Fruit fly (Drosophila melanogaster): ENCODE data around the gene CG9777.

Gene CG9777

DNA sequence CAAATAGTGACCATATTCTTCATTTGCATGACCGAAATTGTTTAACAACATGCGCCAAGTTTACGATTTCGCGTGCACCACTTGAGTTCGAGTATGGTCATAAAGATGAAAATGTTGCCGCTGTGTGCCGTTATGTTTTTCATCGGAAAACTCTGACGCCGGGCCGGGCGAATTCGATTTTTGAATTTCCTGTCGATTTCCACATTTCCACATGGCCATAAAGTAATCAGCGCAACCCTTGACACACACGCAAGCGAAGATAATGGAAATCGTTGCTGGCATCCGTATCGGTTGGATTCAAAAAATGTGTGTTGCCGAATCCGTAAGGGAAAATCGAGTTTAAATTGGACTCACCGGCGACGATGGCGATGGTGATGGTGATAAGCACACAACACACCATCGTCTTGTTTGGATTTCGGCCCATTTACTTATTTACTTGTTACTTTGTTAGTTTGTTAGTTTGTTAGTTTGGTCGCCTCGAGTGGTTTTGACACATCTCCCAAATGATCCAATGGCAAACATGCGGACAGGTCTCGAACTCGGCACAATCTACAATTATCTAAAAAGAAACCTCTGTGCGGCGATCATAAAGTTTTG, 12.6 kb upstream of the CG9777 start (continued):
- no peak for TF ChIP-seq Mrtf (GFP tag; IDR thresholded peaks at IDR 0.05)
- no peak for TF ChIP-seq ap (GFP tag; IDR thresholded peaks at IDR 0.05)
- TF ChIP-seq CG1602 (GFP tag; optimal IDR thresholded peaks at IDR 0.05) = peak; percentile 26
- TF ChIP-seq BEAF-32 (GFP tag; optimal IDR thresholded peaks at IDR 0.05) = no peak
- no peak for TF ChIP-seq Usf (GFP tag; optimal IDR thresholded peaks at IDR 0.05)
- no peak for TF ChIP-seq Dp (GFP tag; optimal IDR thresholded peaks at IDR 0.05)
- TF ChIP-seq Trl (optimal IDR thresholded peaks at IDR 0.05) = no peak
- TF ChIP-seq Trl (GFP tag; optimal IDR thresholded peaks at IDR 0.05) = no peak
- no peak for TF ChIP-seq Ptx1 (GFP tag; IDR thresholded peaks at IDR 0.05)
- TF ChIP-seq CG2712 (tag; optimal IDR thresholded peaks at IDR 0.05) = peak; percentile 41
- peak; percentile 71 for TF ChIP-seq CG10209 (GFP tag; optimal IDR thresholded peaks at IDR 0.05)
- peak; percentile 2 for TF ChIP-seq stwl (tag; optimal IDR thresholded peaks at IDR 0.05)
- TF ChIP-seq Oli (tag; optimal IDR thresholded peaks at IDR 0.05) = no peak
- peak; percentile 41 for TF ChIP-seq D19A (tag; optimal IDR thresholded peaks at IDR 0.05)
- TF ChIP-seq Awh (GFP tag; IDR thresholded peaks at IDR 0.05) = peak; percentile 75
- peak; percentile 29; the same call in 1 of the 2 replicates for TF ChIP-seq E2f2 (GFP tag; IDR thresholded peaks at IDR 0.05)
- TF ChIP-seq abd-A (tag; optimal IDR thresholded peaks at IDR 0.05) = no peak
- no peak for TF ChIP-seq NfI (GFP tag; optimal IDR thresholded peaks at IDR 0.05)
- TF ChIP-seq CG6791 (GFP tag; IDR thresholded peaks at IDR 0.05; ENCODE audit: partially characterized antibody) = no peak
- TF ChIP-seq eyg (GFP tag; optimal IDR thresholded peaks at IDR 0.05) = no peak
- TF ChIP-seq lov (optimal IDR thresholded peaks at IDR 0.05) = no peak
- TF ChIP-seq lov (GFP tag; IDR thresholded peaks at IDR 0.05) = no peak
- no peak for TF ChIP-seq jing (GFP tag; optimal IDR thresholded peaks at IDR 0.05)
- TF ChIP-seq E2f1 (GFP tag; IDR thresholded peaks at IDR 0.05) = no peak
- TF ChIP-seq CG2116 (GFP tag; optimal IDR thresholded peaks at IDR 0.05) = peak; percentile 39
- no peak for TF ChIP-seq CG3281 (GFP tag; optimal IDR thresholded peaks at IDR 0.05)
- no peak for TF ChIP-seq bowl (GFP tag; IDR thresholded peaks at IDR 0.05)
- no peak for TF ChIP-seq CG2129 (GFP tag; IDR thresholded peaks at IDR 0.05; ENCODE audit: partially characterized antibody)
- no peak for TF ChIP-seq CG10267 (tag; optimal IDR thresholded peaks at IDR 0.05)
- TF ChIP-seq CG16813 (GFP tag; IDR thresholded peaks at IDR 0.05; ENCODE audit: partially characterized antibody) = no peak
- no peak for TF ChIP-seq CG8478 (optimal IDR thresholded peaks at IDR 0.05)
- TF ChIP-seq gt (GFP tag; IDR thresholded peaks at IDR 0.05) = no peak
- no peak for TF ChIP-seq disco-r (GFP tag; optimal IDR thresholded peaks at IDR 0.05)
- peak; percentile 27 for TF ChIP-seq CG34376 (GFP tag; optimal IDR thresholded peaks at IDR 0.05)
- TF ChIP-seq zfh1 (GFP tag; IDR thresholded peaks at IDR 0.05) = peak; percentile 34; the same call in 1 of the 3 replicates
- TF ChIP-seq Sin3A (optimal IDR thresholded peaks at IDR 0.05) = no peak
- no peak for TF ChIP-seq Fer2 (tag; optimal IDR thresholded peaks at IDR 0.05)
- TF ChIP-seq CG2875 (GFP tag; optimal IDR thresholded peaks at IDR 0.05) = peak; percentile 80
- no peak for TF ChIP-seq Taf1 (GFP tag; IDR thresholded peaks at IDR 0.05)
- no peak for TF ChIP-seq sc (optimal IDR thresholded peaks at IDR 0.05)
- peak; percentile 44 for TF ChIP-seq sc (GFP tag; optimal IDR thresholded peaks at IDR 0.05)
- TF ChIP-seq lilli (GFP tag; optimal IDR thresholded peaks at IDR 0.05) = no peak
- no peak for TF ChIP-seq CG6683 (GFP tag; optimal IDR thresholded peaks at IDR 0.05)
- no peak for TF ChIP-seq gcm2 (GFP tag; optimal IDR thresholded peaks at IDR 0.05)
- no peak for TF ChIP-seq az2 (GFP tag; optimal IDR thresholded peaks at IDR 0.05)
- TF ChIP-seq Abd-B (GFP tag; optimal IDR thresholded peaks at IDR 0.05) = no peak
- no peak for TF ChIP-seq zf30C (GFP tag; optimal IDR thresholded peaks at IDR 0.05)
- TF ChIP-seq Sox102F (GFP tag; optimal IDR thresholded peaks at IDR 0.05) = peak; percentile 49
- no peak for TF ChIP-seq CG4424 (GFP tag; optimal IDR thresholded peaks at IDR 0.05)
- peak; percentile 46 for TF ChIP-seq CG16863 (GFP tag; optimal IDR thresholded peaks at IDR 0.05)
- no peak for TF ChIP-seq CG13624 (GFP tag; optimal IDR thresholded peaks at IDR 0.05)
- peak; percentile 40 for TF ChIP-seq CG8359 (GFP tag; optimal IDR thresholded peaks at IDR 0.05; ENCODE audit: borderline replicate concordance)
